Fruit fly (Drosophila melanogaster): ENCODE measurements around the gene CG5946.

- TF ChIP-seq Dll (optimal IDR thresholded peaks at IDR 0.05) (no peak), usp (GFP tag; optimal IDR thresholded peaks at IDR 0.05) (no peak)
Observed at dm6 chr3L:11869328-11869727, 47.3 kb upstream of the CG5946 start.
